Fruit fly (Drosophila melanogaster) whole organism, prepupa: ENCODE measurements around the gene CG43230.

Experiments
- Blimp-1 ChIP-seq: fragments of 200-800 bp; sonication (Bioruptor generic); optimal IDR thresholded peaks from 3 replicates; lab custom pipeline; 2017; ENCODE audit warnings: missing biosample characterization, missing genetic modification characterization, mild to moderate bottlenecking, moderate library complexity, missing genetic modification reagents
- CG6792 ChIP-seq: fragments of 200-800 bp; sonication (Bioruptor generic); optimal IDR thresholded peaks from 3 replicates; lab custom pipeline; 2016; ENCODE audit warnings: missing biosample characterization, missing genetic modification characterization
- Gug ChIP-seq: fragments of 200-800 bp; sonication (Bioruptor generic); IDR thresholded peaks from 2 replicates; pipeline ENCODE4 v1.3.6; 2022; ENCODE audit warnings: missing biosample characterization, missing genetic modification characterization
- Hr38 ChIP-seq: sonication (Bioruptor generic); optimal IDR thresholded peaks from 2 replicates; lab custom pipeline; 2016; ENCODE audit warnings: missing biosample characterization, missing genetic modification characterization
- Met ChIP-seq: fragments of 200-800 bp; sonication (Bioruptor generic); optimal IDR thresholded peaks from 3 replicates; lab custom pipeline; 2016; ENCODE audit warnings: missing biosample characterization, missing genetic modification characterization
- OdsH ChIP-seq: fragments of 200-800 bp; sonication (Bioruptor generic); optimal IDR thresholded peaks from 3 replicates; lab custom pipeline; 2016; ENCODE audit warnings: missing biosample characterization, missing genetic modification characterization
- Sox15 ChIP-seq: fragments of 200-800 bp; sonication (Bioruptor generic); optimal IDR thresholded peaks from 3 replicates; lab custom pipeline; 2016; ENCODE audit warnings: missing biosample characterization, missing genetic modification characterization
- dac ChIP-seq: fragments of 200-800 bp; sonication (Bioruptor generic); optimal IDR thresholded peaks from 2 replicates; lab custom pipeline; 2017; ENCODE audit warnings: missing biosample characterization, mild to moderate bottlenecking, missing genetic modification characterization

- TF ChIP-seq Gug (GFP tag; lab: Robert Waterston, UW) (no peak), dac (GFP tag; lab: Kevin White, UChicago) (no peak), CG6792 (GFP tag; lab: Kevin White, UChicago) (no peak), Hr38 (GFP tag; lab: Kevin White, UChicago) (no peak), Sox15 (GFP tag; lab: Kevin White, UChicago) (no peak), Blimp-1 (GFP tag; lab: Kevin White, UChicago) (no peak), OdsH (GFP tag; lab: Kevin White, UChicago) (no peak), Met (GFP tag; lab: Kevin White, UChicago) (no peak)
Measured at dm6 chr2L:15247614-15248013, 32.6 kb downstream of the CG43230 start, which contains the start of gene ZnT35C.
